Worm (Caenorhabditis elegans): Measurements from ENCODE around the gene F20D12.7.
"Not testable (repeated sequence)": the region's sequence is repeated elsewhere in the genome, so short reads cannot be mapped to it uniquely, and the experiment has no call there.

Gene F20D12.7

ce11 chrIV:7954006-7954405 is 15.3 kb upstream of the F20D12.7 start:
- no peak for TF ChIP-seq unc-62 (GFP tag; optimal IDR thresholded peaks at IDR 0.05)

- not testable (repeated sequence) for TF ChIP-seq unc-62 (GFP tag; optimal IDR thresholded peaks at IDR 0.05)
Measured at ce11 chrIV:7948290-7948689, 9.6 kb upstream of the F20D12.7 start, which contains the start of gene mcm-3AP. Gene mcm-3AP (plus strand): TSS chrIV:7948672.

ce11 chrIV:7946899-7947499 is 8.3 kb upstream of the F20D12.7 start, which contains the start of gene F20D12.12:
Gene F20D12.12 (plus strand): TSS chrIV:7947440.
- not testable (repeated sequence) for TF ChIP-seq unc-62 (GFP tag; optimal IDR thresholded peaks at IDR 0.05)

DNA sequence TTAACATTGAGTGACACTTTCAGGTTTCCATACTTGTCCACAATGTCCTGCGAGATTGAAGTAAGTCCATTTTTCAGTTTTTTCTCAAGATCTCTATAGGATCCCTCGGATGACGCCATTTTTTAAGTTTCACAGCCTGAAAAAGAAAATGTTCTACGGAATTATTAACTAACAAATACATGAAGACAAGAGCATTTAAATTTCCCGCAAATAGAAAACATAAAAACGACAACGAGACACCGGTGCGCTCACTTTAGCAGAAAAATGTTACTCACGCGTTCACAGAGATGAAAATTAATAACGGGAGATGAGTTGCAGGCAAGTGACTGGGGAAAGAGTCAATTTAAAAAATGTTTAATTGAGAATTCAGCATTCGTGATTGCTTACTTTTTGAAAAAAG is 7.7 kb upstream of the F20D12.7 start, which contains the start of gene czw-1:
czw-1 (minus strand) TSS at position 369 of the 400 bp plus-strand sequence.
- TF ChIP-seq unc-62 (GFP tag; optimal IDR thresholded peaks at IDR 0.05): no peak

ce11 chrIV:7943272-7943671 is 4.5 kb upstream of the F20D12.7 start:
- TF ChIP-seq unc-62 (GFP tag; optimal IDR thresholded peaks at IDR 0.05): no peak

DNA sequence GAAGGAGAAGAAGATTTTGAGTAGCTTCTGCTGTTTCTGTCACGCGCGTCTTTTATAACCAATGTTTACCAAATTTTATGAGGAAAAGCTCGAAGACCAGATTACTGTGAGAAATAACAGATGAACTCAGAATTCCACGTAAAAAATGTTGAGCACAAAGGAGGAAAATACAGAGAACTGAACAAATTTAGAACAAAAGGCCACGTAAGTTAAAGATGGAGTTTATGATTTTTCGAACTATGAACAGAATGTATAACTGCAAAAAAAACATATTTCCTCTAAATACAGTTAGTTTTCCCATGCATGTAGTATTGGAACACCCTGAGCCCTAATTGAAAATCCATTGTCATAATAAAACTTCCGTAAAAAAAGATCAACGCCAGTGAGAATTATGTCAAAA is 2.2 kb upstream of the F20D12.7 start, which contains the start of gene exc-9:
exc-9 (minus strand) TSS at position 101 of the 400 bp plus-strand sequence.
- TF ChIP-seq unc-62 (GFP tag; optimal IDR thresholded peaks at IDR 0.05): no peak

- no peak for TF ChIP-seq unc-62 (GFP tag; optimal IDR thresholded peaks at IDR 0.05)
Measured at ce11 chrIV:7933733-7934132, 5.0 kb downstream of the F20D12.7 start, which contains the start of gene bbs-2. Gene bbs-2 (plus strand): TSS chrIV:7934033.

- TF ChIP-seq unc-62 (GFP tag; optimal IDR thresholded peaks at IDR 0.05): no peak
Measured at ce11 chrIV:7931873-7932272, 6.9 kb downstream of the F20D12.7 start.

ce11 chrIV:7927852-7928251 is 10.9 kb downstream of the F20D12.7 start, which contains the start of gene gcy-8:
Gene gcy-8 (plus strand): TSS chrIV:7928152.
- no peak for TF ChIP-seq unc-62 (GFP tag; optimal IDR thresholded peaks at IDR 0.05)

DNA sequence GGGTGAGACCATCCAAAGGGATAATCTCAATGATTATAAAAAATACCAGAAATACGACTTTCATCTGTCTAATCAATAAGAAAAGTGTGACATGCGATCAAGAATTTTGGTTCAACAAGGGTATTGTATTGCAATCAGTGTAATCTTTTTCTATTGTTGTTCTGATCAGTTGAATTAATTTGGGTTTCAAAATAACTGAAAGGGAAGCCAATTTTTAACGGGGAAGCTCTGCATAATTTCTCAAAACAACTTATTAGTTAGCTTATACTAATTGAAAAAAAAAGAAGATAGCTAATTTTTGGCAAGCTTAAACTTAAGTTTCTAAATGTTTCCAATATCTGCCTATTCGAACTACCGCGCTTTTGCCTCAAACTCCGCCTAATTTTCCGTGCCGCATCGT is 11.5 kb downstream of the F20D12.7 start, which contains the start of gene C49H3.12:
C49H3.12 (minus strand) TSS at position 101 of the 400 bp plus-strand sequence.
- TF ChIP-seq unc-62 (GFP tag; optimal IDR thresholded peaks at IDR 0.05): no peak

DNA sequence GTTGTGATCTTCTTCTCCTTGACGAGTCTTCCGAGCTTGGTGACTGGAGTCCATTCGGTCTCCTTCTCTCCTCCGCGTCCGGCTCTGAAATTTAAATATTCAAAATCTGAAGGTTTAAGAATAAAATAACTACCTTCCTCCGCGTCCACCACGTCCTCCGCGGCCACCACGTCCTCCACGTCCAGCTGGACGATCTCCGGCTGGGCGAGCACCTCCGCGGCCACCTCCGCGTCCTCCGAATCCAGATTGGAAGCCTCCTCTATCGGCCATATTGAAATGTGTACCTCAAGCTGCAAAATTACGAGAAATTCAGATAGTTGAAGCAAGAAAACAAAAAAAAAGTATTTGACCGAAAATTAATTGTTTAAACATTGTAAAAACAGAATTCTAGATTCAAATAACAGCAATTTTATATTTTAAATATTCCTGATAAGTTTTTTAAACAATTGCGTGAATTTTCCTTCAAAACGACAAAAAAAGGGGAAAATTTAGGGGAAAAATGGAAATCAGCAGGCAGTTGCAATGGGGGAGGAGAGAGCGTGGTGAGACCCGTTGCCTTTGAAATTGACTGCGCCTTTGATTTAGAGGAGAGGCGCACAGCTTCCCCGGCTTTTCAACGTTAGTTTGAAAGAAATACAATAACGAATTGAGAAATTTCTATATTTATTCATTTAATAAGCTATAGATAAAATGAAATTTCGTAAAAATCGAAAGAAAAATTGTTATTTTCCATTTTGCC is 12.5 kb downstream of the F20D12.7 start, which contains the start of gene rps-2:
rps-2 (minus strand) TSS at position 290 of the 739 bp plus-strand sequence.
- TF ChIP-seq unc-62 (GFP tag; optimal IDR thresholded peaks at IDR 0.05): no peak

DNA sequence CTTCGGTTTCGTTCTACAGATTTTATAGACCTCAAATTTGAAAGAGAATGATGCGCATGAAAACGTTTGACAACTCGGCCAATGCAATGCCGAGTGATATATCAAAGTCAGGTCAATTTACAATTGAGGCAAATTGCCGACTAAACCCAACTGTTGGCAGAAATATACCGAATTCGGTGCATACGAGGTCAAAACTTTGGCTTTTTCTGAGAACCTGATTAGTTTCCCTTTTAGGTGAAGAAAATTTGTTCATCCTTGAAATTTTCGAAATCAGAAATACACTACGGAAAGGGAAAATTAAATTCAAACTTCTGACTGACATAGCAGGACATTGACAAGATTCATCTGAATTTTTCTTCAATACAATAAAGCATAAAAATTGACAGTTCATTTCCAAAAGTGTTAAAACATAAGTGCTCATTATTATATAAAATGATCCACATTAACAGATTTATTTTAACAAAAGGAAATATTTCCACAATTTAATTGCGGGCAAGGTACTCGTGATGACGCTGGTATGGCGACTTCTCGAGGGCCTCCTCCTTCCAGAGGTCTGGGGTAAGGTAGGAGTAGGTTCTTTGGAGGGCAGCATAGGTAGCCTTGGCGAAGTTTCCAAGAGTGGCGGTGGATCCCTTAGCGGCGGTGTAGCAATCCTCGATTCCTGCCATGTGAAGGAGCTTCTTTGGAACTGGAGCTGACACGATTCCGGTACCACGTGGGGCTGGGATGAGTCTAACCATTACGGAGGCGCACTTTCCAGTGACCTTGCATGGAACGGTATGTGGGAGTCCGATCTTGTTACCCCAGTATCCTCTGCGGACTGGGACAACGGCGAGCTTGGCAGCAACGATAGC is 13.5 kb downstream of the F20D12.7 start:
- TF ChIP-seq unc-62 (GFP tag; optimal IDR thresholded peaks at IDR 0.05): no peak

DNA sequence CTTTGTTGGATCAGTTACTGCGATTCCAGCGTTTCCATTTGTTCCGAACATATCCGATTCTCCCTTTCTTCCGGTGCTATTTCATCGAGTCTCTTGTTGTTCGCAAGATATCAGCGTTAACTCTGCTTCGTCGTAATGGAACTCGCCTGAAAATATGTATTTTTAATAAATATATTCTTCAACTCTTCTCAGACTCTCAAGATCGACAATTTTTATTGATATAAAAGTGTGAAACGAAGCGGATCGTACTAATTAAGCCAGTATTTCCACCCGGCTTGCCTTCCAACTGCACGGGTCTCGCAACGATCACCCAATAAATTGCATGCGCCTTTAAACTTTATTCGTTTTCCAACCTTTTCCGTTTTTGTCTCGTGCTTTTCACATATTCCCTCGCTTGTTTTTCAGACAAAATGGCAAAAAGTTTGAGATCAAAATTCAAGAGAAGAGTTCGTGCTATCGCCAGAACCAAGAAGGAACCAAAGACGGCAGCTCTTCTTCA is 14.7 kb downstream of the F20D12.7 start, which contains the start of the genes xpo-3 and C49H3.3:
xpo-3 (minus strand) TSS at position 51 of the 499 bp plus-strand sequence.
C49H3.3 (plus strand) TSS at position 369 of the 499 bp plus-strand sequence.
- TF ChIP-seq unc-62 (GFP tag; optimal IDR thresholded peaks at IDR 0.05): no peak

DNA sequence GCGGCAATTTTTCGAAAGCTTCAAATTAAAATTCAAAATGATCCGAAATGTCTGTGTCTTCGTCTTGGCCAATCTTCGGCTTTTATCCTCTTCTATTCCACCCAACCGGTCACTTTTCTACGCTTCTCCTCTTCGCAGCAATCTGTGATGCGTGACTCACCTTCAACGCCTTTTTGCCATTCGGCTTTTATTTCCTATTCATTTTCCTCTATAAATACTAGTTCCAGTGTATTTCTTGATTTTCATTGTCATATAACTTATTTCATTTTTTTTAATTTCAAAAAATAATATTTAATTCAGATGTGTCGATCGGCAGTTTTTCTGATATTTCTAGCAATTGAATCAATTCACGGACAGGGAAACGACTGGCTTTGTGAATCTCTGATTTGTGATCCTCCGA is 18.6 kb downstream of the F20D12.7 start, which contains the start of gene C49H3.16:
C49H3.16 (plus strand) TSS at position 301 of the 400 bp plus-strand sequence.
- TF ChIP-seq unc-62 (GFP tag; optimal IDR thresholded peaks at IDR 0.05): no peak

ce11 chrIV:7917881-7918280 is 20.9 kb downstream of the F20D12.7 start:
- TF ChIP-seq unc-62 (GFP tag; optimal IDR thresholded peaks at IDR 0.05): no peak

Measured in whole organism, dauer.